Worm (Caenorhabditis elegans) whole organism, L2 larva: ENCODE measurements around the gene cul-2.

Experiments used
- R02D3.7 ChIP-seq: fragments of 150-350 bp; optimal IDR thresholded peaks from 2 replicates; lab custom pipeline; 2014; ENCODE audit warnings: missing biosample characterization, missing genetic modification characterization
- dmd-4 ChIP-seq: sonication (generic microtip); optimal IDR thresholded peaks from 2 replicates; lab custom pipeline; 2017; ENCODE audit warnings: missing biosample characterization, missing genetic modification characterization
- fos-1 ChIP-seq: fragments of 150-350 bp; optimal IDR thresholded peaks from 2 replicates; lab custom pipeline; 2014; ENCODE audit warnings: missing biosample characterization, missing genetic modification characterization
- lin-13 ChIP-seq: fragments of 150-350 bp; optimal IDR thresholded peaks from 2 replicates; lab custom pipeline; 2014; ENCODE audit warnings: missing biosample characterization, missing genetic modification reagents, missing genetic modification characterization
- lsy-2 ChIP-seq, 2 experiments: fragments of 150-350 bp in 1 of 2; sonication (generic microtip) in 1 of 2; optimal IDR thresholded peaks; 2 replicates each; lab custom pipeline; 2014 to 2017; ENCODE audit warnings: missing biosample characterization in 2 of 2, missing genetic modification characterization in 2 of 2
- mbf-1 ChIP-seq: sonication (generic microtip); optimal IDR thresholded peaks from 2 replicates; lab custom pipeline; 2017; ENCODE audit warnings: missing biosample characterization, missing genetic modification characterization
- snpc-4 ChIP-seq: fragments of 150-350 bp; optimal IDR thresholded peaks from 2 replicates; lab custom pipeline; 2014; ENCODE audit warnings: missing biosample characterization, missing genetic modification characterization
- unc-62 ChIP-seq: fragments of 150-350 bp; optimal IDR thresholded peaks from 2 replicates; lab custom pipeline; 2014; ENCODE audit warnings: missing biosample characterization, missing genetic modification reagents, missing genetic modification characterization

- TF ChIP-seq fos-1 (tag; lab: Kevin White, UChicago) (no peak), R02D3.7 (tag; lab: Kevin White, UChicago) (no peak), lsy-2 (tag; optimal IDR thresholded peaks at IDR 0.05; lab: Kevin White, UChicago) (no peak), dmd-4 (tag; lab: Kevin White, UChicago) (no peak), lin-13 (GFP tag; lab: Kevin White, UChicago) (no peak), unc-62 (GFP tag; lab: Kevin White, UChicago) (no peak), snpc-4 (tag; lab: Kevin White, UChicago) (no peak), mbf-1 (tag; lab: Kevin White, UChicago) (no peak)
Measured at ce11 chrIII:13652708-13653107, 34.4 kb upstream of the cul-2 start.
